Worm (Caenorhabditis elegans) whole organism, L4/young adult: Measurements from ENCODE around the gene C05G5.1.
A peak's percentile ranks its signal among the peaks of the same experiment; 100 is the strongest.

Experiments
- W03F9.2 ChIP-seq: fragments of 150-350 bp; optimal IDR thresholded peaks from 2 replicates; lab custom pipeline; 2014; ENCODE audit warnings: missing biosample characterization, missing genetic modification characterization
- him-1 ChIP-seq: sonication (generic microtip); optimal IDR thresholded peaks from 2 replicates; lab custom pipeline; 2016; ENCODE audit warnings: missing genotype, missing genetic modification reagents, missing genetic modification characterization, missing compliant biosample characterization

DNA sequence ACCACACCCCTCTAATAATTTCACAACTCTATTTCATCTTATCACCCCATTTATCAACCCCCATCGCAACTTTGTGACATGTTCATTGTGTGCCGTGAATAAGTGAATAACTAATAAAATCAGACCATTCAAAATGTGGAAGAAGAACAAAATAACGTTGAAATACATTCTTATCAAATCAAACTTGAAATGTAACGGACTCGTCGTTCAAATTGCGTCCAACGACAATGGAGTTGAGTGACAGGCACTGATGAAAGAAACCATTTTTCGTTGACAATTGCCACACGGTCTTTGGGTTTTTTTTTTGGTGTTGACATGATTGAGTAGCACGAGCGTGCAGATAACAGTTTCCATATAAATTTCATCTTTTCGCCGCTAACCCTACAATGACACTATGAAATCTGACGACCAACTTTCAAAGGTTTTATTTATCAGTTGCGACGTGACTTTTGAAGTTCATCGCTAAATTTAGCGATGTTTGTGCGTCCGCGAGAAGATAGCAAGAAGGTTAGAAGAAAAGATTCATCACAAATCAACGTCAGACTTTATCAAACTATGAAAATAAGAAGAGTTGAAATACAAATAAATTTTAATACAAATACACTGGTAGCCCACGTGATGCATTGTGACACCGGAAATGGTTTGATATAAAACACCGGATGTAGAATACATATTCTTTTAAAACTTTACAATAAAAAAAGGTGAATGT lies 43.7 kb upstream of the C05G5.1 start:
- TF ChIP-seq him-1 (tag; lab: Kevin White, UChicago) (no peak), W03F9.2 (peak; percentile 32)
